Worm (Caenorhabditis elegans) whole organism, L3 larva: ENCODE data around the gene puf-5.
A peak's percentile ranks its signal among the peaks of the same experiment; 100 is the strongest.

Source experiments
- ZK546.5 ChIP-seq: sonication (generic microtip); optimal IDR thresholded peaks from 2 replicates; lab custom pipeline; 2017; ENCODE audit warnings: missing biosample characterization, missing genetic modification characterization
- aly-2 ChIP-seq: fragments of 150-350 bp; optimal IDR thresholded peaks from 2 replicates; lab custom pipeline; 2014; ENCODE audit warnings: missing biosample characterization, missing genetic modification characterization
- ama-1 ChIP-seq: fragments of 150-350 bp; optimal IDR thresholded peaks from 2 replicates; lab custom pipeline; 2018
- ceh-16 ChIP-seq: sonication (generic microtip); optimal IDR thresholded peaks from 2 replicates; lab custom pipeline; 2017; ENCODE audit warnings: missing biosample characterization, missing genetic modification characterization
- ceh-28 ChIP-seq: fragments of 150-350 bp; optimal IDR thresholded peaks from 2 replicates; lab custom pipeline; 2014; ENCODE audit warnings: missing biosample characterization, missing genetic modification reagents, missing genetic modification characterization
- ceh-9 ChIP-seq: sonication (generic microtip); optimal IDR thresholded peaks from 2 replicates; lab custom pipeline; 2018; ENCODE audit warnings: missing biosample characterization, missing genetic modification characterization
- daf-12 ChIP-seq: fragments of 150-350 bp; optimal IDR thresholded peaks from 2 replicates; lab custom pipeline; 2014; ENCODE audit warnings: missing biosample characterization, missing genetic modification reagents, missing genetic modification characterization
- egl-27 ChIP-seq: sonication (generic microtip); optimal IDR thresholded peaks from 4 replicates; lab custom pipeline; 2017; ENCODE audit warnings: missing biosample characterization, missing genetic modification reagents, missing genetic modification characterization
- egl-5 ChIP-seq: fragments of 150-350 bp; optimal IDR thresholded peaks from 2 replicates; lab custom pipeline; 2017; ENCODE audit warnings: missing biosample characterization, missing genetic modification reagents, missing genetic modification characterization, inconsistent platforms
- elt-1 ChIP-seq: fragments of 150-350 bp; optimal IDR thresholded peaks from 2 replicates; lab custom pipeline; 2014; ENCODE audit warnings: missing biosample characterization, missing genetic modification characterization
- elt-2 ChIP-seq: sonication (generic microtip); optimal IDR thresholded peaks from 2 replicates; lab custom pipeline; 2016; ENCODE audit warnings: missing genetic modification reagents, mild to moderate bottlenecking, missing genetic modification characterization, missing compliant biosample characterization
- elt-3 ChIP-seq, 3 experiments: fragments of 150-350 bp in 1 of 3; sonication (generic microtip) in 2 of 3; optimal IDR thresholded peaks; 2 replicates in 2 of 3; 4 replicates in 1 of 3; lab custom pipeline; 2014 to 2017; ENCODE audit warnings: missing biosample characterization in 3 of 3, missing genetic modification characterization in 3 of 3
- eor-1 ChIP-seq, 2 experiments: fragments of 150-350 bp; optimal IDR thresholded peaks; 2 replicates each; lab custom pipeline; 2014 to 2018; ENCODE audit warnings: missing biosample characterization in 2 of 2, missing genetic modification characterization in 2 of 2
- fkh-10 ChIP-seq: sonication (generic microtip); optimal IDR thresholded peaks from 2 replicates; lab custom pipeline; 2017; ENCODE audit warnings: missing biosample characterization, missing genetic modification reagents, missing genetic modification characterization
- hmg-11 ChIP-seq: sonication (generic microtip); optimal IDR thresholded peaks from 2 replicates; lab custom pipeline; 2016; ENCODE audit warnings: missing genetic modification characterization, missing compliant biosample characterization
- jun-1 ChIP-seq: fragments of 150-350 bp; optimal IDR thresholded peaks from 2 replicates; lab custom pipeline; 2014; ENCODE audit warnings: missing biosample characterization, missing genetic modification reagents, missing genetic modification characterization
- lin-39 ChIP-seq: fragments of 150-350 bp; optimal IDR thresholded peaks from 2 replicates; lab custom pipeline; 2018; ENCODE audit warnings: missing biosample characterization, missing genetic modification reagents, missing genetic modification characterization
- lsy-12 ChIP-seq: sonication (generic microtip); optimal IDR thresholded peaks from 2 replicates; lab custom pipeline; 2016; ENCODE audit warnings: mild to moderate bottlenecking, missing genetic modification characterization, missing compliant biosample characterization
- mdl-1 ChIP-seq: fragments of 150-350 bp; optimal IDR thresholded peaks from 2 replicates; lab custom pipeline; 2014; ENCODE audit warnings: missing biosample characterization, missing genetic modification characterization
- mml-1 ChIP-seq: fragments of 150-350 bp; sonication (generic microtip); optimal IDR thresholded peaks from 3 replicates; lab custom pipeline; 2014; ENCODE audit warnings: missing biosample characterization, missing genetic modification characterization
- nfya-1 ChIP-seq: sonication (generic microtip); optimal IDR thresholded peaks from 2 replicates; lab custom pipeline; 2017; ENCODE audit warnings: missing genetic modification characterization, mild to moderate bottlenecking, missing compliant biosample characterization, antibody characterized with exemption, moderate library complexity; ENCODE audit not compliant: insufficient read depth
- nhr-23 ChIP-seq: fragments of 150-350 bp; optimal IDR thresholded peaks from 2 replicates; lab custom pipeline; 2014; ENCODE audit warnings: missing biosample characterization, missing genetic modification reagents, missing genetic modification characterization
- nhr-237 ChIP-seq: fragments of 150-350 bp; optimal IDR thresholded peaks from 2 replicates; lab custom pipeline; 2014; ENCODE audit warnings: missing biosample characterization, missing genetic modification characterization
- nhr-25 ChIP-seq: sonication (generic microtip); optimal IDR thresholded peaks from 2 replicates; lab custom pipeline; 2017; ENCODE audit warnings: missing biosample characterization, missing genetic modification characterization
- nhr-28 ChIP-seq: fragments of 150-350 bp; optimal IDR thresholded peaks from 2 replicates; lab custom pipeline; 2014; ENCODE audit warnings: missing biosample characterization, missing genetic modification characterization
- nhr-43 ChIP-seq: sonication (generic microtip); optimal IDR thresholded peaks from 2 replicates; lab custom pipeline; 2016; ENCODE audit warnings: mild to moderate bottlenecking, missing genetic modification characterization, missing compliant biosample characterization; ENCODE audit not compliant: poor library complexity, severe bottlenecking
- nhr-67 ChIP-seq: fragments of 150-350 bp; optimal IDR thresholded peaks from 2 replicates; lab custom pipeline; 2014; ENCODE audit warnings: missing biosample characterization, missing genetic modification characterization
- nhr-77 ChIP-seq: fragments of 150-350 bp; optimal IDR thresholded peaks from 2 replicates; lab custom pipeline; 2014; ENCODE audit warnings: missing biosample characterization, missing genetic modification characterization
- pha-4 ChIP-seq: fragments of 150-350 bp; optimal IDR thresholded peaks from 2 replicates; lab custom pipeline; 2014; ENCODE audit warnings: missing biosample characterization, missing genetic modification reagents, missing genetic modification characterization
- pqm-1 ChIP-seq: fragments of 150-350 bp; optimal IDR thresholded peaks from 2 replicates; lab custom pipeline; 2017; ENCODE audit warnings: missing biosample characterization, missing genetic modification characterization, inconsistent platforms
- sea-2 ChIP-seq: fragments of 150-350 bp; sonication (generic microtip); optimal IDR thresholded peaks from 4 replicates; lab custom pipeline; 2014; ENCODE audit warnings: missing biosample characterization, missing genetic modification reagents, missing genetic modification characterization
- skn-1 ChIP-seq: fragments of 150-350 bp; optimal IDR thresholded peaks from 2 replicates; lab custom pipeline; 2014; ENCODE audit warnings: missing biosample characterization, missing genetic modification characterization
- snpc-4 ChIP-seq: fragments of 150-350 bp; optimal IDR thresholded peaks from 2 replicates; lab custom pipeline; 2014; ENCODE audit warnings: missing biosample characterization, missing genetic modification characterization
- tbx-2 ChIP-seq: sonication (generic microtip); optimal IDR thresholded peaks from 2 replicates; lab custom pipeline; 2016; ENCODE audit warnings: mild to moderate bottlenecking, missing genetic modification characterization, missing compliant biosample characterization
- unc-39 ChIP-seq: sonication (generic microtip); optimal IDR thresholded peaks from 4 replicates; lab custom pipeline; 2017; ENCODE audit warnings: missing biosample characterization, missing genetic modification characterization
- unc-62 ChIP-seq: fragments of 150-350 bp; sonication (generic microtip); optimal IDR thresholded peaks from 4 replicates; lab custom pipeline; 2014; ENCODE audit warnings: missing biosample characterization, missing genetic modification reagents, missing genetic modification characterization
- zag-1 ChIP-seq: fragments of 150-350 bp; optimal IDR thresholded peaks from 2 replicates; lab custom pipeline; 2014; ENCODE audit warnings: missing biosample characterization, missing genetic modification characterization
- ztf-11 ChIP-seq: fragments of 150-350 bp; optimal IDR thresholded peaks from 2 replicates; lab custom pipeline; 2014; ENCODE audit warnings: missing biosample characterization, missing genetic modification characterization
- ztf-4 ChIP-seq: fragments of 150-350 bp; optimal IDR thresholded peaks from 2 replicates; lab custom pipeline; 2014; ENCODE audit warnings: missing biosample characterization, missing genetic modification characterization

puf-5 gene

DNA sequence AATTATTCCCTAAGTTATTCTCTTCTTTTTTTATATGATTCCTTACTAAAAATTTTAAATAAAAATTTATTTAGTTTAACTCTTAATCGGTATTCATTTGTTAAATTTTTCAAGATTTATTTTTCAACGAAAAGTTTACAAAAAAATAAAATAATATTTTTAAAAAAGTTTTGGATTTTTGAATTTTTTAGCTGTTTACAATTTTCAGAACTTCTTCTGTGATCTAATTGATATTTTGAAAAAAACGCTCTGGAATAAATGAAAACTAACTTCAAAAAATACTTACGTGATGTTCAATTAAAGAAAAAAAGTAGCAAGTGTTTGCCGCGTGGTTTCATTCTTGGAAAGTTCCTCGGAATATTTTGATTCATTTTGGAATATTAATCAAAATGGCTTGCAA, 30.0 kb upstream of the puf-5 start, which contains the start of gene decr-1.2:
TSS of gene decr-1.2 (plus strand) at position 301 of the 400 bp plus-strand sequence.
- TF ChIP-seq elt-2 (tag; lab: Kevin White, UChicago) (no peak), skn-1 (no peak), ztf-4 (no peak), nhr-237 (no peak), tbx-2 (tag; lab: Kevin White, UChicago) (no peak), nhr-67 (tag; lab: Kevin White, UChicago) (no peak), lin-39 (no peak)

DNA sequence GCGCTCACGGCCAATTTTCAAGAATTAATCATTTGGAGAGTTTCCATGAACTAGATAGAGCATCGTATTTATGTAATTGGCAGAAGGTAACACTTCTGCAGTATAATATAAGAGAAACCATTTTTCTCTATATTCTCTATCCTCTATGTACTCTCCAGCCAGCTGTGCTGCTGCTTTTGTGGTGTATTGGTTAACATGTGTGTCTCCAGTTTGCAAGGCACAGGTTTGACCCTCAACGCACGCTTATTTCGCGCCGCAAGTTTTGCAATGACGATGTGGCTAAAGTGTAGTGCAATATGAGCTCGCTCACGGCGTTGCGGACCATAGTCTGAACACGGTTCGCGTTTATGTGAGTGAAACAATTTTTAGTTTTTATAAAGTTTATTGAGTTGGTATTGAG, 28.4 kb upstream of the puf-5 start:
- TF ChIP-seq elt-2 (tag; lab: Kevin White, UChicago) = peak; percentile 36
- peak; percentile 42 for TF ChIP-seq tbx-2 (tag; lab: Kevin White, UChicago)
- no peak for TF ChIP-seq nhr-77 (tag; lab: Kevin White, UChicago)
- TF ChIP-seq lsy-12 = peak; percentile 22
- peak; percentile 77 for TF ChIP-seq pha-4 (tag; lab: Kevin White, UChicago)
- TF ChIP-seq ama-1 (lab: Kevin White, UChicago) = no peak
- TF ChIP-seq egl-27 (tag; lab: Kevin White, UChicago) = peak; percentile 22
- peak; percentile 40 for TF ChIP-seq nhr-25 (tag; lab: Kevin White, UChicago)
- TF ChIP-seq snpc-4 = peak; percentile 11
- no peak for TF ChIP-seq elt-3 (tag; optimal IDR thresholded peaks at IDR 0.05; lab: Kevin White, UChicago)
- no peak for TF ChIP-seq ceh-9 (tag; lab: Kevin White, UChicago)
- TF ChIP-seq lin-39 = peak; percentile 54
- peak; percentile 70 for TF ChIP-seq nhr-43 (tag; lab: Kevin White, UChicago)
- peak; percentile 17 for TF ChIP-seq jun-1 (tag; lab: Kevin White, UChicago)
- peak; percentile 52 for TF ChIP-seq nfya-1 (tag; lab: Kevin White, UChicago)
- peak; percentile 36 for TF ChIP-seq skn-1

DNA sequence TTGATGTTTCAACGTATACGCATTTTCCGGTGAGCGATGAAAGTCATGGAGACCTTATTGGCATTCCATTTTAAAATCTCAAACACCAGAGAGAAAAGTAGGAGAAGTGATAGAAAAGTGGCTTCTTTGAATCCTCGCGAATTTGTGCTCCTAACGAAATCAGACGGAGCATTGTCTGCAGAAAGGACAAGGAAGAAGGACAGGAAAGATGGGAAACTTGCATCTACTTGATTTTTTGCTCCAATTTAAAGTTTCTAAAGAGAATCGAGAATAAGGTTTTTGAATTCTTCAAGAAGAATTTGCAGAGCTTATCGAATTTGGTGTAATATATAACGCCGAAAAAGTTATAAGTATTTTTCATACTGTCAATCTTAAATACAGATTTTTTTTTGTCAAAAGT, 24.2 kb upstream of the puf-5 start:
- TF ChIP-seq nhr-43 (tag; lab: Kevin White, UChicago) (no peak), fkh-10 (peak; percentile 47)

DNA sequence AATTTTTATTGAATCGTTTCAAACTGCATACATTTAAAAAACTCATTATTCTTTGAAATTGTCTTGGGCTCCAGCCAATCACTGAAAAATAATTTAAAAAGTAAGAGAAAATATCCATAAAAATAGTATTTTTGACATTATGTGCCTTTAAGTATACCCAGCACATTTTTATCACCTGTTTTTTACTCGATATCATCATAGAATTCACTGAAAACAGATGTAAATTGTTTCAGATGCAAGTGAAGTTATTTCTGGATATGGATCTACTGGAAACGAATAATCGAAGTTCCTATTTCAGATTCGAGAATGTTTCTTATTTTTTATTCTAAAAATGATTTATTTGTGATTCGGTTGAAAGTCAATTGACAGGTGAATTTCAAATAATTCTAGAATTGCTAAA, 20.8 kb upstream of the puf-5 start:
- no peak for TF ChIP-seq nhr-28 (tag; lab: Kevin White, UChicago)
- TF ChIP-seq ceh-9 (tag; lab: Kevin White, UChicago) = no peak
- TF ChIP-seq elt-3 (tag; optimal IDR thresholded peaks at IDR 0.05; lab: Kevin White, UChicago) = no peak
- TF ChIP-seq lsy-12 = no peak
- no peak for TF ChIP-seq ceh-16 (tag; lab: Kevin White, UChicago)
- no peak for TF ChIP-seq eor-1 (tag; optimal IDR thresholded peaks at IDR 0.05; lab: Kevin White, UChicago)
- no peak for TF ChIP-seq nhr-43 (tag; lab: Kevin White, UChicago)
- TF ChIP-seq aly-2 (tag; lab: Kevin White, UChicago) = no peak
- TF ChIP-seq mdl-1 (tag; lab: Kevin White, UChicago) = no peak
- TF ChIP-seq elt-1 (tag; lab: Kevin White, UChicago) = no peak
- no peak for TF ChIP-seq sea-2 (GFP tag; lab: Kevin White, UChicago)

DNA sequence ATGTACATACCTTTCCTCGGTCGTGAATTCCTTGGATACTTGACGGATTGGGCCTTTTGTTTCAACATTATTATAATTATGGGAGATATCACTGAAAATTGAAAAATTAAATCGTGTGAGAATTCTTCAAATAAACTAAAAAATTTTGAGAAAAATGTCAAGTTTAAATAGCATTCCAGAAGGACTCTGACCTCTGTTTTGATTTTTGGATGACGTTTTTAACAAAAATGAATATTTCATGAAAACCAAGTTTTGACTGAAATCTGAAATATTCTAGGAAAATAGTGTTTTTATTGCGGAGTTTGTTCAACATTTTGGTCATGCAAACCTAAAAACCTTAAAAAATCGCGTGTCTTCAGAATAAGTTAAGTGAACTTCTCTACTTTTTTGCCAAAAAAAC, 19.2 kb upstream of the puf-5 start, which contains the start of gene glb-27:
TSS of gene glb-27 (minus strand) at position 101 of the 400 bp plus-strand sequence.
- no peak for TF ChIP-seq hmg-11

DNA sequence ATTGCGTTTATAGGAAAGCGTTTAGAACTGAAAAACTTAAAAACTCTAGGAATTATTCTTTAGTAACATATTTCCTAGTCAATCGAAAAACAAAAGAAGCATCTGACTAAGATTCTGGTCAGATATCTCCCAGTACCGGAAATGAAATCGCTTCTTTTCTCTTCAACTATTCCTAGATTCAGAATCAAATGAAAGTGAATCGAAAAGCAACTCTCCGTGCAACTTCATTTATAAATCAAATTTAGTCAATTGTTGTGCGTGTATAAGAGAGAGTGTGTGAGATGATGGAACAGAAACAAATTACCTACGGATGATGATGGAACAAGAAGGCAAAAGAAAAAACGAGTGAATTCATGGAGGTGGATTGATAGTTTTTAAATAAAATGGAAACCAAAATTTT, 16.2 kb upstream of the puf-5 start:
- TF ChIP-seq eor-1 (tag; optimal IDR thresholded peaks at IDR 0.05; lab: Kevin White, UChicago) (no peak), nhr-25 (tag; lab: Kevin White, UChicago) (no peak), nhr-77 (tag; lab: Kevin White, UChicago) (no peak), unc-39 (tag; lab: Kevin White, UChicago) (no peak), ceh-9 (tag; lab: Kevin White, UChicago) (no peak), nfya-1 (tag; lab: Kevin White, UChicago) (peak; percentile 1), elt-3 (tag; optimal IDR thresholded peaks at IDR 0.05; lab: Kevin White, UChicago) (no peak), egl-5 (tag; lab: Kevin White, UChicago) (no peak), egl-27 (tag; lab: Kevin White, UChicago) (no peak), aly-2 (tag; lab: Kevin White, UChicago) (no peak), mdl-1 (tag; lab: Kevin White, UChicago) (no peak), fkh-10 (peak; percentile 98), nhr-67 (tag; lab: Kevin White, UChicago) (no peak), ZK546.5 (tag; lab: Kevin White, UChicago) (no peak), nhr-28 (tag; lab: Kevin White, UChicago) (no peak), mml-1 (tag; lab: Kevin White, UChicago) (no peak), zag-1 (tag; lab: Kevin White, UChicago) (no peak), ama-1 (lab: Kevin White, UChicago) (no peak), pha-4 (tag; lab: Kevin White, UChicago) (no peak), daf-12 (no peak), ceh-28 (tag; lab: Kevin White, UChicago) (peak; percentile 31), ztf-4 (no peak), tbx-2 (tag; lab: Kevin White, UChicago) (no peak), lin-39 (no peak), ztf-11 (tag; lab: Kevin White, UChicago) (no peak), unc-62 (no peak), lsy-12 (no peak), snpc-4 (no peak), pqm-1 (no peak), ceh-16 (tag; lab: Kevin White, UChicago) (no peak), nhr-23 (peak; percentile 29)
